Worm (Caenorhabditis elegans) whole organism, mixed stage, embryonic: Measurements from ENCODE around the gene srt-68.

ENCODE experiments used
- blmp-1 ChIP-seq: fragments of 150-350 bp; optimal IDR thresholded peaks from 2 replicates; lab custom pipeline; 2014; ENCODE audit warnings: missing biosample characterization, missing genetic modification characterization
- elt-3 ChIP-seq: fragments of 150-350 bp; optimal IDR thresholded peaks from 2 replicates; lab custom pipeline; 2014; ENCODE audit warnings: missing biosample characterization, missing genetic modification characterization
- ham-2 ChIP-seq: fragments of 200-800 bp; sonication (Bioruptor generic); optimal IDR thresholded peaks from 2 replicates; lab custom pipeline; 2018; ENCODE audit warnings: mild to moderate bottlenecking, missing genetic modification characterization, missing compliant biosample characterization
- mep-1 ChIP-seq: fragments of 150-350 bp; optimal IDR thresholded peaks from 2 replicates; lab custom pipeline; 2017; ENCODE audit warnings: missing biosample characterization, missing genetic modification reagents, missing genetic modification characterization, inconsistent platforms
- nhr-12 ChIP-seq: fragments of 150-350 bp; optimal IDR thresholded peaks from 2 replicates; lab custom pipeline; 2014; ENCODE audit warnings: missing biosample characterization, missing genetic modification characterization
- nhr-237 ChIP-seq: fragments of 150-350 bp; optimal IDR thresholded peaks from 2 replicates; lab custom pipeline; 2014; ENCODE audit warnings: missing biosample characterization, missing genetic modification characterization
- pha-4 ChIP-seq: fragments of 150-350 bp; optimal IDR thresholded peaks from 2 replicates; lab custom pipeline; 2018; ENCODE audit warnings: missing biosample characterization, missing genetic modification reagents, missing genetic modification characterization
- snpc-4 ChIP-seq: fragments of 150-350 bp; optimal IDR thresholded peaks from 2 replicates; lab custom pipeline; 2014; ENCODE audit warnings: missing biosample characterization, missing genetic modification characterization
- unc-62 ChIP-seq: fragments of 150-350 bp; optimal IDR thresholded peaks from 2 replicates; lab custom pipeline; 2014; ENCODE audit warnings: missing biosample characterization, missing genetic modification reagents, missing genetic modification characterization

ce11 chrV:5201706-5202105, 50.2 kb downstream of the srt-68 start:
- TF ChIP-seq snpc-4 (no peak), elt-3 (no peak), nhr-237 (no peak), nhr-12 (tag; lab: Kevin White, UChicago) (no peak), unc-62 (peak; percentile 11), blmp-1 (tag; lab: Kevin White, UChicago) (no peak), pha-4 (tag; lab: Kevin White, UChicago) (no peak), mep-1 (tag; lab: Kevin White, UChicago) (no peak), ham-2 (no peak)
